Worm (Caenorhabditis elegans): ENCODE results near the gene mex-1.

mex-1 gene

DNA sequence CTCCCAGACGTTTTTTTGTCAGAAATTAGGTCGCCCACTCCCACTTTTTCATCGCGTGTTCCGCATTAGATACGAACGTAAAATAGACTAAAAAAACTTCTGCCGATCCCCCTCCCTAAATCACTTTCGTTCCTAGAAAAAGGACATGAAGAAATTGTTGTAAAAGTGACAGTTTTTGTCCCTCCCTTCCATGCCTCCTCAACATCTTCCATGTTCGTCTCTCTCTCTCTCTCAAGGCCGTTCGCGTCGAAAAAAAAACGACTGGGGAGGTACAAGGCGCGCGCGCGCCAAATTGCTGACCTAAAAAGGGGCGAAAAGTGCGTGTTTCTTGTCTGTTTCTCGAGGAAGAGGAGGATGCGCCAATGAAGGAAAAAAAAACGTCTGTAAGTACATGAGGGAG, 39.7 kb upstream of the mex-1 start (continued):
- peak; percentile 76 for TF ChIP-seq mxl-3 (GFP tag; optimal IDR thresholded peaks at IDR 0.05)
- no peak for TF ChIP-seq cey-2 (tag; optimal IDR thresholded peaks at IDR 0.05; ENCODE audit: borderline replicate concordance, insufficient read depth)
- TF ChIP-seq lin-15B (tag; optimal IDR thresholded peaks at IDR 0.05): no peak
- TF ChIP-seq attf-4 (tag; optimal IDR thresholded peaks at IDR 0.05): no peak
- no peak for TF ChIP-seq saeg-2 (GFP tag; IDR thresholded peaks at IDR 0.05)
- no peak for TF ChIP-seq nhr-6 (tag; optimal IDR thresholded peaks at IDR 0.05)
- no peak for TF ChIP-seq ZK337.2 (GFP tag; IDR thresholded peaks at IDR 0.05)
- peak; percentile 42 for TF ChIP-seq hlh-30 (tag; optimal IDR thresholded peaks at IDR 0.05; ENCODE audit: insufficient read depth)
- TF ChIP-seq pha-4 (GFP tag; IDR thresholded peaks at IDR 0.05): no peak
- TF ChIP-seq pha-4 (tag; optimal IDR thresholded peaks at IDR 0.05): no peak
- no peak for TF ChIP-seq fos-1 (tag; optimal IDR thresholded peaks at IDR 0.05)
- TF ChIP-seq lin-29 (GFP tag; IDR thresholded peaks at IDR 0.05): no peak
- no peak for TF ChIP-seq rbr-2 (tag; optimal IDR thresholded peaks at IDR 0.05)
- TF ChIP-seq Y75B8A.6 (GFP tag; IDR thresholded peaks at IDR 0.05): no peak
- TF ChIP-seq tag-97 (GFP tag; IDR thresholded peaks at IDR 0.05): no peak
- TF ChIP-seq T26A8.4 (GFP tag; IDR thresholded peaks at IDR 0.05): no peak
- no peak for TF ChIP-seq nhr-10 (tag; optimal IDR thresholded peaks at IDR 0.05)
- TF ChIP-seq zip-11 (GFP tag; IDR thresholded peaks at IDR 0.05): no peak
- no peak for TF ChIP-seq unc-130 (GFP tag; optimal IDR thresholded peaks at IDR 0.05)
- TF ChIP-seq madf-9 (GFP tag; conservative IDR thresholded peaks at IDR 0.05): no peak
- no peak for TF ChIP-seq mdt-29 (GFP tag; IDR thresholded peaks at IDR 0.05)
- no peak for TF ChIP-seq hmg-1.1 (GFP tag; IDR thresholded peaks at IDR 0.05)
- no peak for TF ChIP-seq unc-39 (tag; optimal IDR thresholded peaks at IDR 0.05)
- no peak for TF ChIP-seq nhr-102 (tag; optimal IDR thresholded peaks at IDR 0.05)
- TF ChIP-seq ces-1 (GFP tag; optimal IDR thresholded peaks at IDR 0.05): no peak
- no peak for TF ChIP-seq dmd-8 (GFP tag; IDR thresholded peaks at IDR 0.05)
- peak; percentile 13; the same call in 1 of the 2 replicates for TF ChIP-seq set-16 (GFP tag; IDR thresholded peaks at IDR 0.05)
- TF ChIP-seq F10B5.3 (tag; optimal IDR thresholded peaks at IDR 0.05): no peak
- TF ChIP-seq D1046.2 (GFP tag; IDR thresholded peaks at IDR 0.05): no peak
- TF ChIP-seq hif-1 (tag; optimal IDR thresholded peaks at IDR 0.05): no peak
- no peak for TF ChIP-seq lin-38 (GFP tag; IDR thresholded peaks at IDR 0.05)
- TF ChIP-seq daf-19 (GFP tag; conservative IDR thresholded peaks at IDR 0.05): no peak
- TF ChIP-seq egl-27 (tag; optimal IDR thresholded peaks at IDR 0.05): no peak
- TF ChIP-seq gei-8 (GFP tag; optimal IDR thresholded peaks at IDR 0.05): no peak
- no peak for TF ChIP-seq vab-7 (GFP tag; IDR thresholded peaks at IDR 0.05)
- TF ChIP-seq zfp-2 (tag; optimal IDR thresholded peaks at IDR 0.05): no peak
- no peak for TF ChIP-seq dmd-9 (GFP tag; IDR thresholded peaks at IDR 0.05)
- no peak for TF ChIP-seq jun-1 (tag; optimal IDR thresholded peaks at IDR 0.05)
- TF ChIP-seq lsy-2 (tag; optimal IDR thresholded peaks at IDR 0.05): peak in 1 of 2 experiments; percentile 13
- TF ChIP-seq nhr-111 (GFP tag; optimal IDR thresholded peaks at IDR 0.05): no peak
- TF ChIP-seq aha-1 (tag): no peak
- TF ChIP-seq ceh-44 (GFP tag; IDR thresholded peaks at IDR 0.05): no peak
- no peak for TF ChIP-seq arid-1 (GFP tag; conservative IDR thresholded peaks at IDR 0.05)
- TF ChIP-seq Y48G9A.11 (GFP tag; IDR thresholded peaks at IDR 0.05): no peak
- peak; percentile 59 for TF ChIP-seq nhr-28 (tag; optimal IDR thresholded peaks at IDR 0.05)
- TF ChIP-seq aly-2 (tag; optimal IDR thresholded peaks at IDR 0.05): no peak
- TF ChIP-seq mep-1 (tag; optimal IDR thresholded peaks at IDR 0.05): peak; percentile 43
- TF ChIP-seq spr-1 (tag; optimal IDR thresholded peaks at IDR 0.05): no peak
- TF ChIP-seq mdl-1 (tag; optimal IDR thresholded peaks at IDR 0.05): peak in 1 of 2 experiments; percentile 41
- TF ChIP-seq ceh-82 (tag; optimal IDR thresholded peaks at IDR 0.05): no peak
- TF ChIP-seq ctbp-1 (GFP tag; IDR thresholded peaks at IDR 0.05): no peak
- no peak for TF ChIP-seq lin-39 (tag; optimal IDR thresholded peaks at IDR 0.05)
- TF ChIP-seq lim-7 (GFP tag; IDR thresholded peaks at IDR 0.05): no peak

Data from whole organism, L4 larva.